Worm (Caenorhabditis elegans) whole organism, young adult: Measurements from ENCODE around the gene clec-215.

Experiments
- B0019.2 ChIP-seq: fragments of 200-800 bp; sonication (Bioruptor generic); conservative IDR thresholded peaks from 2 replicates; pipeline ENCODE4 v1.3.6; 2022; ENCODE audit warnings: missing genetic modification reagents, missing genetic modification characterization, missing compliant biosample characterization
- B0336.3 ChIP-seq: fragments of 200-800 bp; sonication (Bioruptor generic); IDR thresholded peaks from 2 replicates; pipeline ENCODE4 v1.3.6; 2022; ENCODE audit warnings: missing genetic modification characterization, missing compliant biosample characterization
- D2030.7 ChIP-seq: fragments of 200-800 bp; sonication (Bioruptor generic); IDR thresholded peaks from 2 replicates; pipeline ENCODE4 v1.3.6; 2022; ENCODE audit warnings: missing genetic modification reagents, missing genetic modification characterization, missing compliant biosample characterization
- F22D6.2 ChIP-seq: sonication (generic microtip); optimal IDR thresholded peaks from 2 replicates; lab custom pipeline; 2016; ENCODE audit warnings: mild to moderate bottlenecking, missing genetic modification characterization, missing compliant biosample characterization
- F23B12.7 ChIP-seq: sonication (generic microtip); optimal IDR thresholded peaks from 2 replicates; lab custom pipeline; 2017; ENCODE audit warnings: missing genetic modification characterization, mild to moderate bottlenecking, missing compliant biosample characterization, antibody characterized with exemption, moderate library complexity; ENCODE audit not compliant: insufficient read depth
- F39B2.1 ChIP-seq: fragments of 200-800 bp; sonication (Bioruptor generic); IDR thresholded peaks from 2 replicates; pipeline ENCODE4 v1.3.6; 2022; ENCODE audit warnings: missing genetic modification reagents, missing genetic modification characterization, missing compliant biosample characterization
- F57A8.1 ChIP-seq: fragments of 200-800 bp; sonication (Bioruptor generic); optimal IDR thresholded peaks from 2 replicates; lab custom pipeline; 2018; ENCODE audit warnings: mild to moderate bottlenecking, missing genetic modification characterization, moderate library complexity, missing compliant biosample characterization
- F57C9.4 ChIP-seq: sonication (generic microtip); optimal IDR thresholded peaks from 2 replicates; lab custom pipeline; 2017; ENCODE audit warnings: mild to moderate bottlenecking, missing genetic modification characterization, missing compliant biosample characterization
- K12H6.12 ChIP-seq: fragments of 200-800 bp; sonication (Bioruptor generic); optimal IDR thresholded peaks from 2 replicates; lab custom pipeline; 2018; ENCODE audit warnings: mild to moderate bottlenecking, missing genetic modification characterization, missing compliant biosample characterization
- Y53F4B.3 ChIP-seq: fragments of 200-800 bp; sonication (Bioruptor generic); IDR thresholded peaks from 2 replicates; pipeline ENCODE4 v1.3.6; 2022; ENCODE audit warnings: missing genetic modification reagents, missing genetic modification characterization, missing compliant biosample characterization
- Y53G8AR.9 ChIP-seq: fragments of 200-800 bp; sonication (Bioruptor generic); conservative IDR thresholded peaks from 2 replicates; pipeline ENCODE4 v1.3.6; 2022; ENCODE audit warnings: missing genetic modification reagents, missing genetic modification characterization, missing compliant biosample characterization
- Y67H2A.10 ChIP-seq: fragments of 200-800 bp; sonication (Bioruptor generic); conservative IDR thresholded peaks from 2 replicates; pipeline ENCODE4 v1.3.6; 2022; ENCODE audit warnings: missing genetic modification reagents, missing genetic modification characterization, missing compliant biosample characterization
- Y95B8A.8 ChIP-seq: fragments of 200-800 bp; sonication (Bioruptor generic); IDR thresholded peaks from 2 replicates; pipeline ENCODE4 v1.3.6; 2022; ENCODE audit warnings: missing genetic modification reagents, missing genetic modification characterization, missing compliant biosample characterization
- ama-1 ChIP-seq, 3 experiments: fragments of 150-350 bp in 1 of 3; sonication (generic microtip) in 2 of 3; optimal IDR thresholded peaks; 2 replicates each; lab custom pipeline; 2014 to 2018; ENCODE audit warnings: missing biosample characterization in 2 of 3, missing genetic modification characterization in 2 of 3, missing genetic modification reagents in 2 of 3
- aptf-2 ChIP-seq: fragments of 200-800 bp; sonication (Bioruptor generic); conservative IDR thresholded peaks from 2 replicates; pipeline ENCODE4 v1.3.6; 2022; ENCODE audit warnings: missing genetic modification reagents, missing genetic modification characterization, missing compliant biosample characterization
- aptf-3 ChIP-seq: fragments of 200-800 bp; sonication (Bioruptor generic); IDR thresholded peaks from 2 replicates; pipeline ENCODE4 v1.3.6; 2022; ENCODE audit warnings: missing genetic modification characterization, missing compliant biosample characterization
- attf-3 ChIP-seq: fragments of 200-800 bp; sonication (Bioruptor generic); conservative IDR thresholded peaks from 2 replicates; pipeline ENCODE4 v1.3.6; 2022; ENCODE audit warnings: missing genetic modification reagents, missing genetic modification characterization, missing compliant biosample characterization
- bed-2 ChIP-seq: fragments of 200-800 bp; sonication (Bioruptor generic); IDR thresholded peaks from 2 replicates; pipeline ENCODE4 v1.3.6; 2022; ENCODE audit warnings: missing genetic modification reagents, missing genetic modification characterization, missing compliant biosample characterization
- chd-7 ChIP-seq: sonication (generic microtip); optimal IDR thresholded peaks from 2 replicates; lab custom pipeline; 2016; ENCODE audit warnings: mild to moderate bottlenecking, missing genetic modification characterization, moderate library complexity, missing compliant biosample characterization
- dox-1 ChIP-seq: fragments of 200-800 bp; sonication (Bioruptor generic); IDR thresholded peaks from 2 replicates; pipeline ENCODE4 v1.3.6; 2022; ENCODE audit warnings: missing genetic modification reagents, missing genetic modification characterization, missing compliant biosample characterization
- dpff-1 ChIP-seq: sonication (generic microtip); optimal IDR thresholded peaks from 2 replicates; lab custom pipeline; 2017; ENCODE audit warnings: mild to moderate bottlenecking, missing genetic modification characterization, missing compliant biosample characterization
- dpl-1 ChIP-seq: fragments of 150-350 bp; optimal IDR thresholded peaks from 2 replicates; lab custom pipeline; 2014; ENCODE audit warnings: missing biosample characterization, missing genetic modification reagents, missing genetic modification characterization
- efl-1 ChIP-seq: fragments of 150-350 bp; optimal IDR thresholded peaks from 2 replicates; lab custom pipeline; 2014; ENCODE audit warnings: missing biosample characterization, missing genetic modification reagents, missing genetic modification characterization
- ekl-4 ChIP-seq: fragments of 200-800 bp; sonication (Bioruptor generic); IDR thresholded peaks from 2 replicates; pipeline ENCODE4 v1.3.6; 2022; ENCODE audit warnings: missing genetic modification reagents, missing genetic modification characterization, missing compliant biosample characterization
- him-1 ChIP-seq: sonication (generic microtip); optimal IDR thresholded peaks from 2 replicates; lab custom pipeline; 2016; ENCODE audit warnings: missing genotype, missing genetic modification reagents, missing genetic modification characterization, missing compliant biosample characterization
- hlh-12 ChIP-seq: sonication (generic microtip); optimal IDR thresholded peaks from 2 replicates; lab custom pipeline; 2016; ENCODE audit warnings: missing genetic modification characterization, missing compliant biosample characterization
- hmg-1.2 ChIP-seq: fragments of 200-800 bp; sonication (Bioruptor generic); IDR thresholded peaks from 2 replicates; pipeline ENCODE4 v1.3.6; 2022; ENCODE audit warnings: missing genetic modification reagents, missing genetic modification characterization, missing compliant biosample characterization
- hrde-1 ChIP-seq: sonication (generic microtip); optimal IDR thresholded peaks from 2 replicates; lab custom pipeline; 2016; ENCODE audit warnings: missing genetic modification characterization, mild to moderate bottlenecking, missing compliant biosample characterization, moderate library complexity, missing genotype, missing genetic modification reagents, borderline replicate concordance
- hsf-1 ChIP-seq: fragments of 200-800 bp; sonication (Bioruptor generic); IDR thresholded peaks from 2 replicates; pipeline ENCODE4 v1.3.6; 2022; ENCODE audit warnings: missing genetic modification reagents, missing genetic modification characterization, missing compliant biosample characterization
- let-526 ChIP-seq: fragments of 200-800 bp; sonication (Bioruptor generic); IDR thresholded peaks from 2 replicates; pipeline ENCODE4 v1.3.6; 2022; ENCODE audit warnings: missing genetic modification reagents, missing genetic modification characterization, missing compliant biosample characterization
- let-607 ChIP-seq, 2 experiments: fragments of 200-800 bp in 1 of 2; sonication (Bioruptor generic) in 1 of 2; sonication (generic microtip) in 1 of 2; optimal IDR thresholded peaks; 2 replicates each; lab custom pipeline; 2016 to 2018; ENCODE audit warnings: mild to moderate bottlenecking in 2 of 2, missing compliant biosample characterization in 2 of 2, missing genetic modification characterization in 2 of 2, moderate library complexity in 2 of 2, missing genotype in 1 of 2
- lir-1 ChIP-seq: fragments of 200-800 bp; sonication (Bioruptor generic); conservative IDR thresholded peaks from 2 replicates; pipeline ENCODE4 v1.3.6; 2022; ENCODE audit warnings: missing genetic modification reagents, missing genetic modification characterization, missing compliant biosample characterization
- lsy-27 ChIP-seq: sonication (generic microtip); optimal IDR thresholded peaks from 2 replicates; lab custom pipeline; 2017; ENCODE audit warnings: missing genetic modification characterization, mild to moderate bottlenecking, missing compliant biosample characterization, antibody characterized with exemption, missing genotype, borderline replicate concordance; ENCODE audit not compliant: insufficient read depth
- madf-3 ChIP-seq: fragments of 200-800 bp; sonication (Bioruptor generic); IDR thresholded peaks from 2 replicates; pipeline ENCODE4 v1.3.6; 2022; ENCODE audit warnings: missing genetic modification reagents, missing genetic modification characterization, missing compliant biosample characterization
- madf-8 ChIP-seq: fragments of 200-800 bp; sonication (Bioruptor generic); conservative IDR thresholded peaks from 2 replicates; pipeline ENCODE4 v1.3.6; 2022; ENCODE audit warnings: missing genetic modification reagents, missing genetic modification characterization, missing compliant biosample characterization
- nfya-1 ChIP-seq: sonication (generic microtip); optimal IDR thresholded peaks from 2 replicates; lab custom pipeline; 2017; ENCODE audit warnings: antibody characterized with exemption, missing compliant biosample characterization, missing genetic modification characterization, borderline replicate concordance; ENCODE audit not compliant: insufficient read depth
- nhr-27 ChIP-seq: fragments of 200-800 bp; sonication (Bioruptor generic); optimal IDR thresholded peaks from 2 replicates; lab custom pipeline; 2018; ENCODE audit warnings: mild to moderate bottlenecking, missing genetic modification characterization, moderate library complexity, missing compliant biosample characterization
- pha-4 ChIP-seq: fragments of 150-350 bp; sonication (generic microtip); optimal IDR thresholded peaks from 2 replicates; lab custom pipeline; 2014; ENCODE audit warnings: missing biosample characterization, missing genetic modification reagents, missing genetic modification characterization
- rcor-1 ChIP-seq: fragments of 200-800 bp; sonication (Bioruptor generic); IDR thresholded peaks from 2 replicates; pipeline ENCODE4 v1.3.6; 2022; ENCODE audit warnings: missing genetic modification reagents, missing genetic modification characterization, missing compliant biosample characterization
- sea-2 ChIP-seq: fragments of 200-800 bp; sonication (Bioruptor generic); IDR thresholded peaks from 2 replicates; pipeline ENCODE4 v1.3.6; 2022; ENCODE audit warnings: missing genetic modification characterization, missing compliant biosample characterization
- snpc-1.1 ChIP-seq: sonication (generic microtip); optimal IDR thresholded peaks from 2 replicates; lab custom pipeline; 2017; ENCODE audit warnings: missing genetic modification characterization, mild to moderate bottlenecking, missing compliant biosample characterization, antibody characterized with exemption, moderate library complexity, missing genotype, missing genetic modification reagents; ENCODE audit not compliant: insufficient read depth
- tbp1 ChIP-seq: fragments of 200-800 bp; sonication (Bioruptor generic); optimal IDR thresholded peaks from 2 replicates; lab custom pipeline; 2018; ENCODE audit warnings: mild to moderate bottlenecking, missing genetic modification characterization, missing compliant biosample characterization
- unc-62 ChIP-seq: fragments of 150-350 bp; optimal IDR thresholded peaks from 2 replicates; lab custom pipeline; 2014; ENCODE audit warnings: missing biosample characterization, missing genetic modification reagents, missing genetic modification characterization
- xnd-1 ChIP-seq: sonication (generic microtip); optimal IDR thresholded peaks from 2 replicates; lab custom pipeline; 2016; ENCODE audit warnings: missing genotype, missing genetic modification reagents, missing genetic modification characterization, missing compliant biosample characterization
- zim-3 ChIP-seq: sonication (generic microtip); optimal IDR thresholded peaks from 2 replicates; lab custom pipeline; 2017; ENCODE audit warnings: mild to moderate bottlenecking, missing genetic modification characterization, moderate library complexity, missing compliant biosample characterization
- ztf-22 ChIP-seq: fragments of 200-800 bp; sonication (Bioruptor generic); optimal IDR thresholded peaks from 2 replicates; lab custom pipeline; 2018; ENCODE audit warnings: mild to moderate bottlenecking, missing genetic modification characterization, moderate library complexity, missing compliant biosample characterization
- ztf-26 ChIP-seq: sonication (generic microtip); optimal IDR thresholded peaks from 2 replicates; lab custom pipeline; 2017; ENCODE audit warnings: missing genetic modification characterization, missing compliant biosample characterization
- ztf-3 ChIP-seq: fragments of 200-800 bp; sonication (Bioruptor generic); optimal IDR thresholded peaks from 2 replicates; lab custom pipeline; 2018; ENCODE audit warnings: mild to moderate bottlenecking, missing genetic modification characterization, missing compliant biosample characterization

clec-215 gene

DNA sequence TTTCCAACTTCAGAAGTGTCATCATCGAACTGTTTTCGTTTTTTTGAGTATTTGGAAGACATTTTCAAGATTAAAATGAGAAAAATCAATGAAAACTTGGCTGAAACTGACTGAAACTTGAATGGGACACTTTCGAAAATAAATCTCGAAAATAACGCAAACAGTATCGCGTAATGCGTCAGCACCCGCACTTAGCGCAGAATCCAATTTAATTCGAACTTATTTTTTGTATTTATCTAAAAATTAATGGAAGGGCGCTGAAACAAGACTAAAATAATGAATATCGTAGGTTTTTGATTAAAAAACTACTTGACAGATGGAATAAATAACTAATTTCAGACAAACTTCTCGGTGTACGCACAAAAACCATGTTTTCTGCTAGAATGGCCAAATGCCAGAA lies 36.6 kb upstream of the clec-215 start, which contains the start of the genes snu-66 and ints-9 (continued):
- TF ChIP-seq aptf-2 (GFP tag; lab: Robert Waterston, UW) (no peak), let-607 (tag; optimal IDR thresholded peaks at IDR 0.05; lab: Kevin White, UChicago) (no peak), Y53G8AR.9 (no peak), B0019.2 (GFP tag; lab: Robert Waterston, UW) (no peak), Y67H2A.10 (GFP tag; lab: Robert Waterston, UW) (no peak), F39B2.1 (GFP tag; lab: Robert Waterston, UW) (no peak), F23B12.7 (tag; lab: Kevin White, UChicago) (no peak), ama-1 (optimal IDR thresholded peaks at IDR 0.05; lab: Kevin White, UChicago) (no peak), ama-1 (GFP tag; optimal IDR thresholded peaks at IDR 0.05; lab: Kevin White, UChicago) (no peak), K12H6.12 (tag; lab: Kevin White, UChicago) (no peak), chd-7 (tag; lab: Kevin White, UChicago) (no peak), nfya-1 (no peak), Y53F4B.3 (GFP tag; lab: Robert Waterston, UW) (no peak), F22D6.2 (no peak), xnd-1 (tag; lab: Kevin White, UChicago) (no peak), B0336.3 (GFP tag; lab: Robert Waterston, UW) (no peak), pha-4 (tag; lab: Kevin White, UChicago) (no peak), efl-1 (GFP tag; lab: Kevin White, UChicago) (no peak), attf-3 (GFP tag; lab: Robert Waterston, UW) (no peak), lir-1 (GFP tag; lab: Robert Waterston, UW) (no peak), ztf-26 (no peak), dpl-1 (GFP tag; lab: Kevin White, UChicago) (no peak), F57A8.1 (GFP tag; lab: Kevin White, UChicago) (no peak), D2030.7 (GFP tag; lab: Robert Waterston, UW) (no peak), aptf-3 (GFP tag; lab: Robert Waterston, UW) (no peak), ekl-4 (GFP tag; lab: Robert Waterston, UW) (no peak), hmg-1.2 (GFP tag; lab: Robert Waterston, UW) (no peak), madf-8 (GFP tag; lab: Robert Waterston, UW) (no peak), let-526 (no peak), ztf-3 (no peak), ztf-22 (GFP tag; lab: Kevin White, UChicago) (no peak), dpff-1 (no peak), Y95B8A.8 (GFP tag; lab: Robert Waterston, UW) (no peak), him-1 (tag; lab: Kevin White, UChicago) (no peak), lsy-27 (tag; lab: Kevin White, UChicago) (no peak), unc-62 (GFP tag; lab: Kevin White, UChicago) (no peak), hsf-1 (GFP tag; lab: Robert Waterston, UW) (peak; percentile 53), nhr-27 (tag; lab: Kevin White, UChicago) (no peak), rcor-1 (GFP tag; lab: Robert Waterston, UW) (no peak), F57C9.4 (no peak), snpc-1.1 (tag; lab: Kevin White, UChicago) (peak; percentile 24), hlh-12 (tag; lab: Kevin White, UChicago) (no peak), madf-3 (no peak), dox-1 (GFP tag; lab: Robert Waterston, UW) (0 out of 2 replicates have a peak, but pooled peaks have one; percentile 16), zim-3 (tag; lab: Kevin White, UChicago) (no peak), tbp1 (peak; percentile 15), bed-2 (GFP tag; lab: Robert Waterston, UW) (no peak), hrde-1 (tag; lab: Kevin White, UChicago) (no peak), sea-2 (GFP tag; lab: Robert Waterston, UW) (no peak)
